Worm (Caenorhabditis elegans) whole organism, young adult: Measurements from ENCODE around the gene atl-1.

Experiments used
- athp-1 ChIP-seq: sonication (generic microtip); optimal IDR thresholded peaks from 2 replicates; lab custom pipeline; 2017; ENCODE audit warnings: mild to moderate bottlenecking, missing genetic modification characterization, missing compliant biosample characterization
- hmg-1.2 ChIP-seq: fragments of 200-800 bp; sonication (Bioruptor generic); IDR thresholded peaks from 2 replicates; pipeline ENCODE4 v1.3.6; 2022; ENCODE audit warnings: missing genetic modification reagents, missing genetic modification characterization, missing compliant biosample characterization
- nfya-2 ChIP-seq: fragments of 200-800 bp; sonication (Bioruptor generic); IDR thresholded peaks from 2 replicates; pipeline ENCODE4 v1.3.6; 2022; ENCODE audit warnings: missing genetic modification reagents, missing genetic modification characterization, missing compliant biosample characterization
- nhr-120 ChIP-seq: fragments of 200-800 bp; sonication (Bioruptor generic); IDR thresholded peaks from 2 replicates; pipeline ENCODE4 v1.3.6; 2022; ENCODE audit warnings: missing genetic modification characterization, missing compliant biosample characterization
- tlf-1 ChIP-seq: fragments of 200-800 bp; sonication (Bioruptor generic); optimal IDR thresholded peaks from 2 replicates; lab custom pipeline; 2018; ENCODE audit warnings: mild to moderate bottlenecking, missing genetic modification characterization, missing compliant biosample characterization

ce11 chrV:9630542-9630941, 14.9 kb downstream of the atl-1 start:
- TF ChIP-seq hmg-1.2 (GFP tag; lab: Robert Waterston, UW) (no peak), nhr-120 (no peak), tlf-1 (GFP tag; lab: Kevin White, UChicago) (no peak), athp-1 (tag; lab: Kevin White, UChicago) (no peak), nfya-2 (GFP tag; lab: Robert Waterston, UW) (no peak)
